Fruit fly (Drosophila melanogaster) whole organism, adult: ENCODE results near the gene RNF220.

Experiments used
- CG11617 ChIP-seq: fragments of 200-800 bp; sonication (Bioruptor generic); optimal IDR thresholded peaks from 2 replicates; lab custom pipeline; 2017; ENCODE audit warnings: mild to moderate bottlenecking, missing biosample characterization, missing genetic modification reagents, missing genetic modification characterization
- CG14711 ChIP-seq: fragments of 200-800 bp; sonication (Bioruptor generic); optimal IDR thresholded peaks from 2 replicates; lab custom pipeline; 2018; ENCODE audit warnings: missing biosample characterization, mild to moderate bottlenecking, missing genetic modification characterization, moderate library complexity
- CG1620 ChIP-seq: fragments of 200-800 bp; sonication (Bioruptor generic); optimal IDR thresholded peaks from 2 replicates; lab custom pipeline; 2016; ENCODE audit warnings: missing biosample characterization, missing genetic modification characterization
- CG33017 ChIP-seq: fragments of 200-800 bp; sonication (Bioruptor generic); optimal IDR thresholded peaks from 2 replicates; lab custom pipeline; 2018; ENCODE audit warnings: missing biosample characterization, mild to moderate bottlenecking, missing genetic modification characterization, moderate library complexity
- CG5204 ChIP-seq: fragments of 200-800 bp; sonication (Bioruptor generic); optimal IDR thresholded peaks from 2 replicates; lab custom pipeline; 2016; ENCODE audit warnings: missing biosample characterization, missing genetic modification characterization
- CG7101 ChIP-seq: fragments of 200-800 bp; sonication (Bioruptor generic); optimal IDR thresholded peaks from 2 replicates; lab custom pipeline; 2018; ENCODE audit warnings: missing biosample characterization, mild to moderate bottlenecking, missing genetic modification characterization, moderate library complexity
- Clk ChIP-seq: fragments of 200-800 bp; sonication (Bioruptor generic); optimal IDR thresholded peaks from 2 replicates; lab custom pipeline; 2017; ENCODE audit warnings: missing biosample characterization, missing genetic modification characterization
- Mnt ChIP-seq: fragments of 200-800 bp; sonication (Bioruptor generic); optimal IDR thresholded peaks from 2 replicates; lab custom pipeline; 2016; ENCODE audit warnings: missing biosample characterization, mild to moderate bottlenecking, missing genetic modification characterization
- cnc ChIP-seq, 2 experiments: fragments of >200 bp; optimal IDR thresholded peaks; 2 replicates each; lab custom pipeline; 2017
- kay ChIP-seq: fragments of 200-800 bp; sonication (Bioruptor generic); peaks from one replicate; lab custom pipeline; 2016; ENCODE audit warnings: missing biosample characterization, missing genetic modification characterization, borderline replicate concordance
- ovo ChIP-seq: fragments of 200-800 bp; sonication (Bioruptor generic); optimal IDR thresholded peaks from 2 replicates; lab custom pipeline; 2016; ENCODE audit warnings: missing biosample characterization, missing genetic modification characterization
- pad ChIP-seq: fragments of 200-800 bp; sonication (Bioruptor generic); optimal IDR thresholded peaks from 3 replicates; lab custom pipeline; 2017; ENCODE audit warnings: missing biosample characterization, missing genetic modification characterization, mild to moderate bottlenecking, moderate library complexity, missing genetic modification reagents
- tj ChIP-seq: fragments of 200-800 bp; sonication (Bioruptor generic); optimal IDR thresholded peaks from 3 replicates; lab custom pipeline; 2017; ENCODE audit warnings: missing biosample characterization, mild to moderate bottlenecking, missing genetic modification characterization, moderate library complexity
- toe ChIP-seq: fragments of 200-800 bp; sonication (Bioruptor generic); optimal IDR thresholded peaks from 2 replicates; lab custom pipeline; 2016; ENCODE audit warnings: missing biosample characterization, missing genetic modification characterization

DNA sequence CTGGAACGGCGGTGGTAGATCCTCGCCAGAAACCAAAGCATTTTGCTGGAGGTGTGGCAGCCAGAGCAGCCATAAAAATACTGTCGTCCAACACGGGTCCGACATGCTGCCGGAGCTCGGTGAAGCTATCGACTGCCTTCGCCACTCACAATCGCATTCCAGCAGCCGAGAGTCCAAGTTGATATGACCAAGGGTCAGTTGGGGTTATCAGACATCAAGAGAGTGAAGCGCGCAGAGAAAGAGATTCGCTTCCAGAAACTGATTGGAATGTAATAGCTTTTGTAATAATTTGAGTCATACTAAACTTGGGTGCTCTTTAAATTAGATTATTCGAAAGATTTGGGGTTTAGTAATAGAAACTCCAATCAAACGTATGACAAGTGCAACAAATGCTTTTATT, 37.4 kb upstream of the RNF220 start, which contains the start of gene Nepl14:
- TF ChIP-seq Mnt (no peak), pad (GFP tag; lab: Kevin White, UChicago) (no peak), CG14711 (tag; lab: Kevin White, UChicago) (no peak), kay (no peak), cnc (optimal IDR thresholded peaks at IDR 0.05; lab: Kevin White, UChicago) (no peak), CG11617 (GFP tag; lab: Kevin White, UChicago) (no peak), CG33017 (tag; lab: Kevin White, UChicago) (no peak), ovo (GFP tag; lab: Kevin White, UChicago) (no peak), tj (no peak), toe (no peak), CG7101 (tag; lab: Kevin White, UChicago) (no peak), Clk (GFP tag; lab: Kevin White, UChicago) (no peak), CG5204 (GFP tag; lab: Kevin White, UChicago) (no peak), CG1620 (no peak)
